Fruit fly (Drosophila melanogaster) whole organism, prepupa: ENCODE measurements around the gene Pcif1.

Experiments used
- Blimp-1 ChIP-seq: fragments of 200-800 bp; sonication (Bioruptor generic); optimal IDR thresholded peaks from 3 replicates; lab custom pipeline; 2017; ENCODE audit warnings: missing biosample characterization, missing genetic modification characterization, mild to moderate bottlenecking, moderate library complexity, missing genetic modification reagents
- CG10631 ChIP-seq: fragments of 200-800 bp; sonication (Bioruptor generic); optimal IDR thresholded peaks from 2 replicates; lab custom pipeline; 2016; ENCODE audit warnings: missing biosample characterization, missing genetic modification characterization
- CG10669 ChIP-seq: fragments of 200-800 bp; sonication (Bioruptor generic); optimal IDR thresholded peaks from 3 replicates; lab custom pipeline; 2018; ENCODE audit warnings: missing biosample characterization, mild to moderate bottlenecking, missing genetic modification characterization, moderate library complexity
- CG11294 ChIP-seq: fragments of 200-800 bp; sonication (Bioruptor generic); IDR thresholded peaks from 2 replicates; pipeline ENCODE4 v1.3.6; 2022; ENCODE audit warnings: missing biosample characterization, missing genetic modification characterization
- CG11762 ChIP-seq: fragments of 200-800 bp; sonication (Bioruptor generic); optimal IDR thresholded peaks from 3 replicates; lab custom pipeline; 2016; ENCODE audit warnings: missing biosample characterization, missing genetic modification characterization; ENCODE audit not compliant: insufficient read depth
- CG11902 ChIP-seq: fragments of 200-800 bp; sonication (Bioruptor generic); optimal IDR thresholded peaks from 3 replicates; lab custom pipeline; 2016; ENCODE audit warnings: missing biosample characterization, missing genetic modification characterization
- CG1621 ChIP-seq: fragments of 200-800 bp; sonication (Bioruptor generic); optimal IDR thresholded peaks from 3 replicates; lab custom pipeline; 2018; ENCODE audit warnings: missing biosample characterization, mild to moderate bottlenecking, missing genetic modification characterization
- CG16779 ChIP-seq: fragments of 200-800 bp; sonication (Bioruptor generic); optimal IDR thresholded peaks from 3 replicates; lab custom pipeline; 2017; ENCODE audit warnings: missing biosample characterization, mild to moderate bottlenecking, missing genetic modification characterization
- CG3032 ChIP-seq: fragments of 200-800 bp; optimal IDR thresholded peaks from 2 replicates; lab custom pipeline; 2019; ENCODE audit warnings: missing biosample characterization, mild to moderate bottlenecking, missing genetic modification characterization, moderate library complexity
- CG31627 ChIP-seq: fragments of 200-800 bp; sonication (Bioruptor generic); optimal IDR thresholded peaks from 3 replicates; lab custom pipeline; 2016; ENCODE audit warnings: missing biosample characterization, missing genetic modification characterization
- CG32006 ChIP-seq: fragments of 200-800 bp; sonication (Bioruptor generic); optimal IDR thresholded peaks from 3 replicates; lab custom pipeline; 2017; ENCODE audit warnings: missing biosample characterization, mild to moderate bottlenecking, missing genetic modification characterization
- CG3919 ChIP-seq: fragments of 200-800 bp; sonication (Bioruptor generic); optimal IDR thresholded peaks from 3 replicates; lab custom pipeline; 2016; ENCODE audit warnings: missing biosample characterization, missing genetic modification characterization
- CG4318 ChIP-seq: fragments of 200-800 bp; sonication (Bioruptor generic); optimal IDR thresholded peaks from 3 replicates; lab custom pipeline; 2017; ENCODE audit warnings: missing biosample characterization, mild to moderate bottlenecking, missing genetic modification characterization
- CG6163 ChIP-seq: fragments of 200-800 bp; sonication (Bioruptor generic); IDR thresholded peaks from 3 replicates; pipeline ENCODE4 v1.3.6; 2022; ENCODE audit warnings: missing biosample characterization, missing genetic modification characterization
- CG6808 ChIP-seq: fragments of 200-800 bp; sonication (Bioruptor generic); optimal IDR thresholded peaks from 3 replicates; lab custom pipeline; 2017; ENCODE audit warnings: missing biosample characterization, missing genetic modification characterization, mild to moderate bottlenecking, moderate library complexity, missing genetic modification reagents
- CG6854 ChIP-seq: fragments of 200-800 bp; sonication (Bioruptor generic); optimal IDR thresholded peaks from 2 replicates; lab custom pipeline; 2017; ENCODE audit warnings: missing biosample characterization, mild to moderate bottlenecking, missing genetic modification characterization
- CG8319 ChIP-seq: fragments of 200-800 bp; sonication (Bioruptor generic); optimal IDR thresholded peaks from 3 replicates; lab custom pipeline; 2016; ENCODE audit warnings: missing biosample characterization, missing genetic modification characterization
- CG8632 ChIP-seq: fragments of 200-800 bp; sonication (Bioruptor generic); optimal IDR thresholded peaks from 3 replicates; lab custom pipeline; 2016; ENCODE audit warnings: missing biosample characterization, missing genetic modification characterization
- CG9139 ChIP-seq: fragments of 200-800 bp; sonication (Bioruptor generic); optimal IDR thresholded peaks from 3 replicates; lab custom pipeline; 2017; ENCODE audit warnings: missing biosample characterization, mild to moderate bottlenecking, missing genetic modification characterization
- Eip75B ChIP-seq: fragments of 200-800 bp; sonication (Bioruptor generic); optimal IDR thresholded peaks from 3 replicates; lab custom pipeline; 2016; ENCODE audit warnings: missing biosample characterization, missing genetic modification characterization
- Eip78C ChIP-seq: fragments of 200-800 bp; sonication (Bioruptor generic); peaks from one replicate; lab custom pipeline; 2016; ENCODE audit warnings: missing biosample characterization, missing genetic modification characterization
- Eip93F ChIP-seq: fragments of 200-800 bp; sonication (Bioruptor generic); optimal IDR thresholded peaks from 2 replicates; lab custom pipeline; 2016; ENCODE audit warnings: missing biosample characterization, mild to moderate bottlenecking, missing genetic modification characterization
- Ets21C ChIP-seq: fragments of 200-800 bp; sonication (Bioruptor generic); optimal IDR thresholded peaks from 3 replicates; lab custom pipeline; 2016; ENCODE audit warnings: missing biosample characterization, missing genetic modification characterization
- Ets96B ChIP-seq: fragments of 200-800 bp; optimal IDR thresholded peaks from 2 replicates; lab custom pipeline; 2019; ENCODE audit warnings: missing biosample characterization, mild to moderate bottlenecking, missing genetic modification characterization, moderate library complexity
- Gug ChIP-seq: fragments of 200-800 bp; sonication (Bioruptor generic); IDR thresholded peaks from 2 replicates; pipeline ENCODE4 v1.3.6; 2022; ENCODE audit warnings: missing biosample characterization, missing genetic modification characterization
- Hr38 ChIP-seq: sonication (Bioruptor generic); optimal IDR thresholded peaks from 2 replicates; lab custom pipeline; 2016; ENCODE audit warnings: missing biosample characterization, missing genetic modification characterization
- Hr39 ChIP-seq: fragments of 200-800 bp; sonication (Bioruptor generic); optimal IDR thresholded peaks from 2 replicates; lab custom pipeline; 2016; ENCODE audit warnings: missing biosample characterization, missing genetic modification characterization
- Hr4 ChIP-seq: fragments of 200-800 bp; sonication (Bioruptor generic); optimal IDR thresholded peaks from 3 replicates; lab custom pipeline; 2016; ENCODE audit warnings: missing biosample characterization, missing genetic modification characterization
- Lpt ChIP-seq: fragments of 200-800 bp; sonication (Bioruptor generic); optimal IDR thresholded peaks from 3 replicates; lab custom pipeline; 2016; ENCODE audit warnings: missing biosample characterization, missing genetic modification characterization
- Met ChIP-seq: fragments of 200-800 bp; sonication (Bioruptor generic); optimal IDR thresholded peaks from 3 replicates; lab custom pipeline; 2016; ENCODE audit warnings: missing biosample characterization, missing genetic modification characterization
- OdsH ChIP-seq: fragments of 200-800 bp; sonication (Bioruptor generic); optimal IDR thresholded peaks from 3 replicates; lab custom pipeline; 2016; ENCODE audit warnings: missing biosample characterization, missing genetic modification characterization
- Smox ChIP-seq: fragments of 200-800 bp; sonication (Bioruptor generic); optimal IDR thresholded peaks from 3 replicates; lab custom pipeline; 2016; ENCODE audit warnings: missing biosample characterization, missing genetic modification characterization
- Sox102F ChIP-seq: fragments of 200-800 bp; sonication (Bioruptor generic); optimal IDR thresholded peaks from 2 replicates; lab custom pipeline; 2016; ENCODE audit warnings: missing biosample characterization, mild to moderate bottlenecking, missing genetic modification characterization
- Sox14 ChIP-seq: fragments of 200-800 bp; sonication (Bioruptor generic); optimal IDR thresholded peaks from 3 replicates; lab custom pipeline; 2016; ENCODE audit warnings: missing biosample characterization, missing genetic modification characterization
- achi ChIP-seq: fragments of 200-800 bp; sonication (Bioruptor generic); optimal IDR thresholded peaks from 3 replicates; lab custom pipeline; 2016; ENCODE audit warnings: missing biosample characterization, missing genetic modification characterization
- acj6 ChIP-seq: fragments of 200-800 bp; sonication (Bioruptor generic); optimal IDR thresholded peaks from 3 replicates; lab custom pipeline; 2016; ENCODE audit warnings: missing biosample characterization, missing genetic modification characterization
- cyc ChIP-seq: fragments of 200-800 bp; sonication (Bioruptor generic); optimal IDR thresholded peaks from 3 replicates; lab custom pipeline; 2016; ENCODE audit warnings: missing biosample characterization, missing genetic modification characterization
- dac ChIP-seq: fragments of 200-800 bp; sonication (Bioruptor generic); optimal IDR thresholded peaks from 2 replicates; lab custom pipeline; 2017; ENCODE audit warnings: missing biosample characterization, mild to moderate bottlenecking, missing genetic modification characterization
- dsx ChIP-seq: fragments of 200-800 bp; optimal IDR thresholded peaks from 3 replicates; lab custom pipeline; 2019; ENCODE audit warnings: missing biosample characterization, mild to moderate bottlenecking, missing genetic modification characterization, moderate library complexity; ENCODE audit not compliant: poor library complexity, severe bottlenecking
- eg ChIP-seq: fragments of 200-800 bp; sonication (Bioruptor generic); IDR thresholded peaks from 3 replicates; pipeline ENCODE4 v1.3.6; 2022; ENCODE audit warnings: missing biosample characterization, missing genetic modification characterization
- esn ChIP-seq: fragments of 200-800 bp; sonication (Bioruptor generic); optimal IDR thresholded peaks from 2 replicates; lab custom pipeline; 2016; ENCODE audit warnings: missing biosample characterization, mild to moderate bottlenecking, missing genetic modification characterization, moderate library complexity
- fd59A ChIP-seq: fragments of 200-800 bp; sonication (Bioruptor generic); optimal IDR thresholded peaks from 2 replicates; lab custom pipeline; 2017; ENCODE audit warnings: missing biosample characterization, mild to moderate bottlenecking, missing genetic modification characterization, missing genetic modification reagents
- fd85E ChIP-seq: fragments of 200-800 bp; sonication (Bioruptor generic); optimal IDR thresholded peaks from 3 replicates; lab custom pipeline; 2016; ENCODE audit warnings: missing biosample characterization, missing genetic modification characterization
- fkh ChIP-seq: fragments of 200-800 bp; sonication (Bioruptor generic); optimal IDR thresholded peaks from 3 replicates; lab custom pipeline; 2017; ENCODE audit warnings: missing biosample characterization, mild to moderate bottlenecking, missing genetic modification characterization, moderate library complexity
- lz ChIP-seq: fragments of 200-800 bp; sonication (Bioruptor generic); optimal IDR thresholded peaks from 3 replicates; lab custom pipeline; 2016; ENCODE audit warnings: missing biosample characterization, missing genetic modification characterization
- net ChIP-seq: fragments of 200-800 bp; sonication (Bioruptor generic); optimal IDR thresholded peaks from 3 replicates; lab custom pipeline; 2016; ENCODE audit warnings: missing biosample characterization, missing genetic modification characterization
- pdm3 ChIP-seq: fragments of 200-800 bp; sonication (Bioruptor generic); optimal IDR thresholded peaks from 3 replicates; lab custom pipeline; 2016; ENCODE audit warnings: missing biosample characterization, missing genetic modification characterization
- salr ChIP-seq, 2 experiments: fragments of 200-800 bp; sonication (Bioruptor generic); optimal IDR thresholded peaks; 3 replicates each; lab custom pipeline; 2016 to 2018; ENCODE audit warnings: missing biosample characterization in 2 of 2, missing genetic modification characterization in 2 of 2, mild to moderate bottlenecking in 1 of 2
- spab ChIP-seq: fragments of 200-800 bp; sonication (Bioruptor generic); optimal IDR thresholded peaks from 2 replicates; lab custom pipeline; 2017; ENCODE audit warnings: missing biosample characterization, mild to moderate bottlenecking, missing genetic modification characterization, missing genetic modification reagents
- svp ChIP-seq: fragments of 200-800 bp; sonication (Bioruptor generic); peaks from one replicate; lab custom pipeline; 2016; ENCODE audit warnings: missing biosample characterization, missing genetic modification characterization
- topi ChIP-seq: fragments of 200-800 bp; sonication (Bioruptor generic); optimal IDR thresholded peaks from 3 replicates; lab custom pipeline; 2016; ENCODE audit warnings: missing biosample characterization, missing genetic modification characterization
- vri ChIP-seq: fragments of 200-800 bp; sonication (Bioruptor generic); optimal IDR thresholded peaks from 3 replicates; lab custom pipeline; 2016; ENCODE audit warnings: missing biosample characterization, mild to moderate bottlenecking, missing genetic modification characterization

The Pcif1 gene

dm6 chr3L:20747299-20747925 is 38.6 kb downstream of the Pcif1 start:
- TF ChIP-seq dac (GFP tag; lab: Kevin White, UChicago) (no peak), CG6163 (GFP tag; lab: Robert Waterston, UW) (no peak), Hr39 (GFP tag; lab: Kevin White, UChicago) (peak; percentile 36), Eip93F (GFP tag; lab: Kevin White, UChicago) (no peak), CG32006 (GFP tag; lab: Kevin White, UChicago) (peak; percentile 21), CG10631 (GFP tag; lab: Kevin White, UChicago) (peak; percentile 13), CG1621 (tag; lab: Kevin White, UChicago) (no peak), cyc (GFP tag; lab: Kevin White, UChicago) (peak; percentile 28), Met (GFP tag; lab: Kevin White, UChicago) (peak; percentile 51), CG11294 (GFP tag; lab: Robert Waterston, UW) (no peak), Blimp-1 (peak; percentile 16), CG6854 (GFP tag; lab: Kevin White, UChicago) (no peak), lz (GFP tag; lab: Kevin White, UChicago) (peak; percentile 57), Ets96B (tag; lab: Kevin White, UChicago) (no peak), svp (GFP tag; lab: Kevin White, UChicago) (peak; percentile 48), Hr38 (GFP tag; lab: Kevin White, UChicago) (no peak), CG9139 (GFP tag; lab: Kevin White, UChicago) (no peak), topi (peak; percentile 52), CG31627 (peak; percentile 47), Lpt (no peak), Eip78C (GFP tag; lab: Kevin White, UChicago) (peak; percentile 90), Gug (GFP tag; lab: Robert Waterston, UW) (no peak), Hr4 (peak; percentile 38), salr (GFP tag; optimal IDR thresholded peaks at IDR 0.05; lab: Kevin White, UChicago) (no peak), CG3919 (peak; percentile 28), dsx (no peak), fkh (GFP tag; lab: Kevin White, UChicago) (no peak), spab (GFP tag; lab: Kevin White, UChicago) (no peak), CG10669 (GFP tag; lab: Kevin White, UChicago) (peak; percentile 3), OdsH (GFP tag; lab: Kevin White, UChicago) (peak; percentile 3), CG11902 (GFP tag; lab: Kevin White, UChicago) (no peak), acj6 (peak; percentile 26), CG6808 (GFP tag; lab: Kevin White, UChicago) (no peak), CG4318 (GFP tag; lab: Kevin White, UChicago) (no peak), Sox14 (GFP tag; lab: Kevin White, UChicago) (peak; percentile 2), Smox (GFP tag; lab: Kevin White, UChicago) (peak; percentile 33), eg (GFP tag; lab: Robert Waterston, UW) (no peak), esn (GFP tag; lab: Kevin White, UChicago) (peak; percentile 60), vri (GFP tag; lab: Kevin White, UChicago) (no peak), CG3032 (tag; lab: Kevin White, UChicago) (no peak), Sox102F (GFP tag; lab: Kevin White, UChicago) (peak; percentile 59), achi (GFP tag; lab: Kevin White, UChicago) (no peak), CG11762 (GFP tag; lab: Kevin White, UChicago) (peak; percentile 24), fd85E (GFP tag; lab: Kevin White, UChicago) (no peak), net (GFP tag; lab: Kevin White, UChicago) (peak; percentile 10), pdm3 (GFP tag; lab: Kevin White, UChicago) (peak; percentile 38), CG8632 (GFP tag; lab: Kevin White, UChicago) (peak; percentile 26), CG16779 (tag; lab: Kevin White, UChicago) (no peak), fd59A (GFP tag; lab: Kevin White, UChicago) (no peak), Eip75B (GFP tag; lab: Kevin White, UChicago) (peak; percentile 15), CG8319 (GFP tag; lab: Kevin White, UChicago) (no peak), Ets21C (GFP tag; lab: Kevin White, UChicago) (peak; percentile 10)
